Worm (Caenorhabditis elegans) whole organism, L4/young adult: ENCODE data around the gene ttr-3.

Experiments
- W03F9.2 ChIP-seq: fragments of 150-350 bp; optimal IDR thresholded peaks from 2 replicates; lab custom pipeline; 2014; ENCODE audit warnings: missing biosample characterization, missing genetic modification characterization
- dao-5 ChIP-seq: sonication (generic microtip); optimal IDR thresholded peaks from 2 replicates; lab custom pipeline; 2016; ENCODE audit warnings: missing genotype, missing genetic modification characterization, moderate library complexity, missing compliant biosample characterization
- him-1 ChIP-seq: sonication (generic microtip); optimal IDR thresholded peaks from 2 replicates; lab custom pipeline; 2016; ENCODE audit warnings: missing genotype, missing genetic modification reagents, missing genetic modification characterization, missing compliant biosample characterization

Gene ttr-3

DNA sequence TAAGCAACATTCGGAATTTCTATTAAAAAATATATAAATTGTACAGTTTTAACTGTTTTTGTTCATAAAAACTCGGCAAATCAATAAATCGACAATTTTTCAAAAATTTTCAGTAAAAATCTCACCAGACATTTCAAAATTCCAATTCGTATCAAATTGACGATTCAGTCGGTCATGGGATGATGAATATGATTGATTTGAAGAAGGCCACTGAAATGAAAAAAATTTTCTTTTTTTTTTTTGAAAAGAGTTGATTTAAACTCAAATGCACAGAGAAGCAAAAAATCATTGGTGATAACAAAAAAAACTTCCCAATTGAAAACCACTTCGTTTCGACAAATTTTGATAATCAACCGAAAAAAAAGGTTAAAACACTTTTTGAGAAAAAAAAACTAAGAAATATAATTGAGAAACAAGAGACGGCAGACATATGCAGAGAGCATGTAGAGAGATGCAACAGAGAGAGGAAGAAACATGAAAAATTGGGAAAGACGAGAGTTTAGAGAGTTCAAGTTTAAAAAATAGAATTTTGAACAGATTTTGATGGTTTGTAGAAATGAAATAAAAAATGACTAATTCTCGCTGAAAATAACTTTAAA, 22.8 kb downstream of the ttr-3 start:
- TF ChIP-seq him-1 (tag; lab: Kevin White, UChicago) (no peak), dao-5 (no peak), W03F9.2 (tag; lab: Kevin White, UChicago) (no peak)

DNA sequence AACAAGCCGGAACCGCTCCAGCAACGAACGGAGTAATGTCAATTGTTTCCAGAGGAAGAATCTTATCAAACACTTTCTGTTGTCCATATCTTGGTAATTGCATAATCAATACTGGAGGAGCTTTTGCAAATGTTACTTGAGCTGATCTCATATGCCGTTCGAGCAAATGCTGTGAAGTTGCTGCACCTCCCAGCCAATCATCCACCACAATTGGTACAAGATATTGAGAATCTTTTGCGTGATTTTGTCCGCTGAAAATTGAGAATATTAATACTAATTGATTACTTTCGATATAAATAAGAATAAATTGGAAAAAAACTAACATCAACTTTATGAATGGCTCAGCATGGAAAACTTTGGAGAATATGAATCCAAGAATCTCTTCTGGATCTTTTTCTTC, 26.8 kb downstream of the ttr-3 start:
- TF ChIP-seq W03F9.2 (tag; lab: Kevin White, UChicago) (no peak), him-1 (tag; lab: Kevin White, UChicago) (no peak), dao-5 (no peak)

DNA sequence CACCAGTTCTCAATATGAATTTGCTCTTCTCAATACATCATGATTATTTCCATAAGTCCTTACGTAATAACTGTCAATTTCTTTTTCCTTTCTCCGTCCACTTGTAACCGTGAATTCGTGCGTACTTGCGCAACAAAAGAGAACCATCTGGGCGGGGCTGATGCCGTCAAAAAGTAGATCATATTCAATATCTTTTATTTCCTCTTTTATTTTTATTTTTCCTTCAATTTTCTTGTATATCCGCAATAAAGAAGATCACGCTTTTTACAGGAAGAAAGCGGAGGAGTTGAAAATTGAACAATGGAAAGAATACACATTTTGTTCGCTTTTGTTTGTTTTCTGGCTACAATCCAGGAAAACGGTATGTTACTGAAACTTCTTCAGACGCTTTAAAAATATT, 33.7 kb downstream of the ttr-3 start, which contains the start of gene mam-7:
TSS of gene mam-7 (plus strand) at position 301 of the 400 bp plus-strand sequence.
- TF ChIP-seq him-1 (tag; lab: Kevin White, UChicago) = no peak
- no peak for TF ChIP-seq dao-5
- TF ChIP-seq W03F9.2 (tag; lab: Kevin White, UChicago) = no peak

DNA sequence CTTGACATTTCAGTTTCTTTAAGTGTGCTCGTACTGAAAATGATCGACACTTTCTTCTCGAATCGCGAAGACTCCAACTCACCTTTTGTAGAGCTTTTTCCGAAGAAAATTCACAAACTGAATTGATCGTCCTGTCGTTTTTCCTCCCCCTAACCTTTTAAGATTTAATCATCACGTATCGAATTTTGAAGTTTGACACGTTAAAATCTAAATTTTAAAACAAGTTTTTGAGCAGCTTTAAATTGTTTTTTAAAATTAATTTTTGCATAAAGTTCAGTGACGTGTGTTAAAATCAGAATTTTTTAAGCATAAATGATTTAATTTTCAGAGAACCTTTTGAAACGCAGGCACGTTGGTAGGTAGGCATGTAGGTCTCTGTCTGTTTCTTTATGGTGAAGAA, 35.2 kb downstream of the ttr-3 start, which contains the start of gene alg-4:
TSS of gene alg-4 (minus strand) at position 101 of the 400 bp plus-strand sequence.
- TF ChIP-seq dao-5 (no peak), him-1 (tag; lab: Kevin White, UChicago) (no peak), W03F9.2 (tag; lab: Kevin White, UChicago) (no peak)

DNA sequence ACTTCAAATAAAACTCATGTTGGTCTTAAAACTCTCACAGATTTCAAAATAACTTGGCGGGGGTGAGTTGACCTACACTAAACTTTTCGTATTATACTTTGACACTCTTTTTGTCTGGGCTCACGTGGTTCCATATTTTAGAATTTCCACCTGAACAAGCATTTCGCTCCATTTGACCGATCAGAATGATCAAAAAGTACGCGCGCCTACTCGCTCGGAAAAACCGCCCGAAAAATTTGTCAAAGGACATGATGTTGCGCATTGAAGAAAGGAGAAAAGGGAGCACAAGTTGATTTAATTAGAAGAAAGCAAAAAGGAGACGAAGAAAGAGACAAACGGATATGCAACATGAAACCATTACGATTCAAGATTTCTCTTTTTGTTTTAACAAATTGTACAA, 40.2 kb downstream of the ttr-3 start:
- no peak for TF ChIP-seq W03F9.2 (tag; lab: Kevin White, UChicago)
- TF ChIP-seq dao-5 = no peak
- TF ChIP-seq him-1 (tag; lab: Kevin White, UChicago) = no peak

DNA sequence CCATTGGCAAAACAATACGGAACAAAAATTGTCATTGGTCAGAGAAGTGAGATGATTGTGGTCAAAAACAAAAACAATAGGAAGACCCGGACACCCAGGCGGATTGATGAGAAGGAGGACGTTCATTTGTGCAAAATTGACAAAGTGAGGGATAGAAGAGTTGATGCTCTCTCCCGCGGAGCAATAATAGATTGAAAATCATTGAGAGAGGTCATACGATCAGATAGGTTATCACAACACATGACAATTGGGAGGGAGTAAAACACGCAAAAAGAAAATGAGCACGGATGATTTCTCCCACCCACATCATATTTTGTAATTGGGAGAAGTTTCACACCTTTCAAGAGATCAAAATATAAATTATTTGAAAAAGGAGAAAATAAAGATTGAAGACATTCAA, 40.9 kb downstream of the ttr-3 start:
- TF ChIP-seq W03F9.2 (tag; lab: Kevin White, UChicago) (no peak), dao-5 (no peak), him-1 (tag; lab: Kevin White, UChicago) (no peak)

DNA sequence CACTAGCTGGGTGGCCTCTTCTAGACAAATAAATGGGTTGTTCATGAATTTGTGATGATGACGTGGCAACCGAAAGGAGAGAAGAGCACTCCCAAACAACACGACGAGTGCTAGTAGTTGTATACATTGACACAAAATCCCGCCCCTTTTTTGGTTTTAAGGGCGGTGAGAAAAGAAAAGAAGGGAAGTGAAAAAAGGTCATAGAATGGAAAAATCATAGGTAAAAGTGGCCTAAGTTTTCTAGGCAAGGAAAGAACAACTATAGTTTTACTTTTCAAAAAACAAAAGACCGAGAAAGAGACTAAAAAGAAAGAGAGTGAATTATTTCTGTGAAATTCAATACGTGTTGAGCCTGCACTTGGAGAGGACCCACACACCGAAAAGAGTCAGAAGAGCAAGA, 47.7 kb downstream of the ttr-3 start, which contains the start of gene ZK757.2:
TSS of gene ZK757.2 (minus strand) at position 101 of the 400 bp plus-strand sequence.
- TF ChIP-seq him-1 (tag; lab: Kevin White, UChicago) (no peak), W03F9.2 (tag; lab: Kevin White, UChicago) (no peak), dao-5 (no peak)

DNA sequence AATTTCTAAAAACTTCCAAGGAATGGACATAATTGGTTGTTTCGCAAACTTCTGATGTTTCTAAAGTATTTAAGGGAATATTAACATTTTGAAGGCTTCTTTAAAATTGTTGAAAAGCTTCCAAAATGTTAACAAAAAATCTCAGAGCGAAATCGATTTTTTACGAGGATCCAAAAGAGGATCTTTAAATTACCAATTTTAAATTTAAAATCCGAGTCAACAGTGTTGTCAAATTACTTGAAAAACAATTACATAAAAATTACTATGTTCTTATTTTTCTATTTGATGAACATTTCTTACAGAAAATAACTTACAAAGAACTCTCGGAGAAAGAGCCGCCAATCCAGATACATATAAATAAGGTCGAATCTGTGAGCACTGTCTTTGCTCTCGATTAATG, 49.6 kb downstream of the ttr-3 start, which contains the start of gene ZK757.10:
TSS of gene ZK757.10 (plus strand) at position 301 of the 400 bp plus-strand sequence.
- TF ChIP-seq him-1 (tag; lab: Kevin White, UChicago) (no peak), dao-5 (no peak), W03F9.2 (tag; lab: Kevin White, UChicago) (no peak)
